Worm (Caenorhabditis elegans) whole organism, L4/young adult: ENCODE data around the gene srx-41.
"Not testable (repeated sequence)": the region's sequence is repeated elsewhere in the genome, so short reads cannot be mapped to it uniquely, and the experiment has no call there.

Experiments
- W03F9.2 ChIP-seq: fragments of 150-350 bp; optimal IDR thresholded peaks from 2 replicates; lab custom pipeline; 2014; ENCODE audit warnings: missing biosample characterization, missing genetic modification characterization
- dao-5 ChIP-seq: sonication (generic microtip); optimal IDR thresholded peaks from 2 replicates; lab custom pipeline; 2016; ENCODE audit warnings: missing genotype, missing genetic modification characterization, moderate library complexity, missing compliant biosample characterization
- him-1 ChIP-seq: sonication (generic microtip); optimal IDR thresholded peaks from 2 replicates; lab custom pipeline; 2016; ENCODE audit warnings: missing genotype, missing genetic modification reagents, missing genetic modification characterization, missing compliant biosample characterization

srx-41 gene

DNA sequence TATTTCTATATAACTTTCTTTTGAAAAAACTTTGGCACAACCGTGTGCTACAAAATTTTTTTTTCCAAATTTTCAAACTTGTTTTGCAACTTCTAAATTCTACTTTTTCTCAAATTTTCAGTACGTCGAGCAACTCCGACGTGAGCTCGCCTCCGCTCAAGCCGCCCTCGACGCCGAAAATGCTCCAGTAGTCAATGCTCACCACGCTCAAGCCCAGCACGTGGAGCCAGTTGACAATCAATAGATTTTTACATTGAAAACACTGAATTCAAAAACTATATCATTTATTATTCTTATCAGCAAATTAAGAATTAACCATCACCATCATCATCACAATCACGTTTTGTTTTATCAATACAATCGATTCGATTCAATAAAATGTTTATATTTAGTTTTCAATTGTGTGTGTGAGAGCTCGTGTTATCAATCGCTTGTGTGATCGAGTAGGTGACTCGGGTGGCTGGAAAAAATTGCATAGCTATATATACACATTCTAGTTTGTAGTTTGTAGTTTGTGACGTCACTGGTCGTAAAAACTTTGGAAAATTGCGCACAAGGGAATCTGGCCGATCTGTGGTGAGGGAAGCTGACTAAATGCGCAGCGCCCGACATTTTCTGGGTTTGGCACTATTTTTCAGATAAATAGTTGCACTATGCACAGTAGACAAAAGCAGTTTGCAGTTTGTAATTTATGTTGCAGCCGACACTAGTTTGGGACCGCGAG lies 2.5 kb downstream of the srx-41 start:
- no peak for TF ChIP-seq him-1 (tag; lab: Kevin White, UChicago)
- TF ChIP-seq W03F9.2 (tag; lab: Kevin White, UChicago): no peak
- peak; percentile 10 for TF ChIP-seq dao-5 (tag; lab: Kevin White, UChicago)

DNA sequence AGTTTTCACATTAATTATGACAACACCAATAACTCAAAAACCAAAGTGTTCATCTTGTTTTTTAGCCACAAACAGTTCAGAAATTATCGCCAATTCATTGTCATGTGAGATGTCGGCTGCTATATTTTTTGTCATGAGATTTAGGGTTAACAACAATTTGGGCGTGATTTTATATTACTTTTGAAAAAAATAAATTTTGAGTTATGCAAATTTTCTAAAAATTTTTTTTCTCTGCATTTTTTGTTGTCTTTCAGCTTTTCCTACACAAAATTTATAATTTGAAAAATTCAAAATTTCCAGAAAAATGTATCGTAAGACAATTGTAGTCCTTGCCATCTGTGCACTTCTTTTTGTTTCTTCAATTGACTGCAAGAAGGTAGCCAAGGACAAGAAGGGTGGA lies 3.9 kb downstream of the srx-41 start, which contains the start of gene F59B1.2:
Gene F59B1.2, plus strand, starts transcription at position 301 of the 400 bp plus-strand sequence.
- no peak for TF ChIP-seq him-1 (tag; lab: Kevin White, UChicago)
- no peak for TF ChIP-seq W03F9.2 (tag; lab: Kevin White, UChicago)
- no peak for TF ChIP-seq dao-5 (tag; lab: Kevin White, UChicago)

DNA sequence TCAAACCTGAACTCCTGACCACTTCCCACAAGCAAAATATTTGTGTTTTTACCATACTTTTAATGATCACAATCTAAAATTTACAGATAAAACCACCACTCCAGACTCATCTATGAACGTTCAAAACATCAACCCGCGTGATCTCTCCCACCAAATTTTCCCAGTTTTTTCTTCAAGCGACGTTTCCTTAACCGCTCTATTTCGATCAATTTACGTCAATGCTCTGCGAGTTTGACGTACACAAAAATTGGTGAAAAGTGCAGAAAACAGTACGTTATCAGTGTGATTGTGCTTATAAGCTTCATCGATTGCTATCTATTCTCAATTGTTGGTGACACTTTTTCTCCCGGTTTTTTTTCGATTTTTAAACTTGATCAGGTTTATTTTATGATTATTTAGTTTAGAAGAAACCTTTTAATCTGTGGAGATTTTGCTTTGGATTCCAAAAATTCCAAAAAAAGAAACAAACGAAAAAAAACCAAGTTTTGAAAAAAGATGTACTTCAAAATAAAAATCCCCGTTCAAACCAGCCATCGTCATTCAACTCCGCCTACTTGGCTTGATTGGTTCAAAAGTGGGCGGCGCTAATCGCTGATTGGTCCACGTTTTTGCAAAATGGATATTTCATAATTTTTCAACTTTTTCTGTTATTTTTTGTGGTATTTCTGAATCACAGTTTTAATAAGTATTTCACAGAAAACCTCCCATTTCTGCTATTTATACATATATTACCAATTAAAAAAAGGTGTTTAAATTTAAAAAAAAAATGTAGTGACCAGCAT lies 4.5 kb downstream of the srx-41 start:
- no peak for TF ChIP-seq dao-5 (tag; lab: Kevin White, UChicago)
- TF ChIP-seq W03F9.2 (tag; lab: Kevin White, UChicago): no peak
- no peak for TF ChIP-seq him-1 (tag; lab: Kevin White, UChicago)

DNA sequence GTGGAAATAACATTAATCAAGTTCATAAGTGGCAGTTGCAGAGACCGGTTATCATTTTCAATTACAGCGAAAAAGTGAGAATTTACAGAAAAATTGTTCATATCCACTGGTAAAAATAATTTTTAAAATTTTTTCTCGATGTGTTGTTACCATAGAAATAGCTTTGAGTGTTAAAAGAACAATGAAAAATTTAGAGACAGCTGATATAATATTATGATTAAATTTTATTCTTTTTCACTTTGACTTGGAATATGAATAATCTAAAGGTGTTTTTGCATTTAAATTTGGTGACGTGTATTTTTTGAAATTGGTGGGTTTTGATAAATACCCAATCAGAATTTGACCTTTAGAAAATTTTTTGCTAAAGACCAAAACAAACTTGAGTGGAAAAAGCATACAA lies 5.4 kb downstream of the srx-41 start, which contains the start of gene F59B1.6:
Gene F59B1.6, minus strand, starts transcription at position 101 of the 400 bp plus-strand sequence.
- no peak for TF ChIP-seq W03F9.2 (tag; lab: Kevin White, UChicago)
- no peak for TF ChIP-seq dao-5 (tag; lab: Kevin White, UChicago)
- TF ChIP-seq him-1 (tag; lab: Kevin White, UChicago): no peak

DNA sequence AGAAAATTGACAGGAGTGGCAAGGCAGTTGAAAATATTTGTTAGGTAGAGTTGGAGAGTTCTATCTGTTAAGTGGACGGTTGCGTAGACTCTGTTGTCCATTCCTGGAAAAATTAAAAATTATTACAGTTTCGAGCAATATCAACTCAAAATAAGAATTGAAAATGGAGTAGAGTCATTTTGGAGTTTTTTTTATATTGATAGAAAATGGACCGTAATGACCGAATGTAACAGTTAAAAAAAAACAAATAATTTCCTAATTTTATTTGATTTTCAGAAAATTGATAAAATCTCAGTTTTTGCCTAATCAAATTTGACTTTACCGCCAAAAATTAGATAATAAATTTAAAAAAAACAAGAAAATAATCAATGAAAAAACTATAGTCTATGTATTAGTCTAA lies 10.0 kb downstream of the srx-41 start, which contains the start of gene F59B1.4:
Gene F59B1.4, minus strand, starts transcription at position 101 of the 400 bp plus-strand sequence.
- TF ChIP-seq him-1 (tag; lab: Kevin White, UChicago) (no peak), W03F9.2 (tag; lab: Kevin White, UChicago) (no peak), dao-5 (tag; lab: Kevin White, UChicago) (no peak)

DNA sequence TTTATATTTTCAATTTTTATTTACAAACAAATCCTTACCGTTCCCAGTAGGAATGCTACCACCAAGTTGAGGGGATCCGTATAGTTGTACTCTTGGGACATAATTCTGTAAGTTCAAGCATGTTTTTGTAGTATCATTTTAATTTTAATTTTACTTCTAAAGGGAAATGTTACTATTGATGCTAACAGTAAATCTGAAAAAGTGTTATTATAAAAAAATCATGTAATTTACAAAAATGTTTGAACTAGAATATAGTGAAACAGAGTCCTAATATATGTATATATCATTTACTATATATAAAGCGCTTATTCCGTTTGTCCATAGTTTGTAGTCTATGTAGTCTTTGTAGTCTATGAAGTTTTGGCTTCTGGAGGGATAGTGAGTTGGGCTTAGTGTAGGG lies 16.4 kb downstream of the srx-41 start, which contains the start of gene srx-93:
Gene srx-93, minus strand, starts transcription at position 101 of the 400 bp plus-strand sequence.
- not testable (repeated sequence) for TF ChIP-seq him-1, dao-5, W03F9.2 (tag; lab: Kevin White, UChicago)

DNA sequence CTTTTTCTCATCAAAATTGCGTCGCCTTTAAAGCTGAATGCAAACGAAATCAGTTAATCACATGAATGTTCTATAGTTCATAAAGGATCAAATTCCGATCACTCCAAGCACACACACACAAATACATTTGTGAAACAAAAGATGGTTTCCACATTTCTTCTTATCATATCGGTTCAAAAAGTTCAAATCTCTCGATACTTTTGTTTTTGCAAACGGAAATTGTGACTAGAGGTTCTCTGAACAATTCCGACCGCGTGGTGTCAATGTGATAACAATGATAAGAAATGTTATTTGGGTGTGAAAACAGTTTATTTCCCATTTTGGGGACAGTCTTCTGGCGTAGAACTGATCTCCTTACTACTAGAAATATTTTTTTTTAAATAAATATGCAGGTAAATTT lies 20.1 kb downstream of the srx-41 start:
- no peak for TF ChIP-seq dao-5 (tag; lab: Kevin White, UChicago)
- no peak for TF ChIP-seq him-1 (tag; lab: Kevin White, UChicago)
- TF ChIP-seq W03F9.2 (tag; lab: Kevin White, UChicago): no peak

DNA sequence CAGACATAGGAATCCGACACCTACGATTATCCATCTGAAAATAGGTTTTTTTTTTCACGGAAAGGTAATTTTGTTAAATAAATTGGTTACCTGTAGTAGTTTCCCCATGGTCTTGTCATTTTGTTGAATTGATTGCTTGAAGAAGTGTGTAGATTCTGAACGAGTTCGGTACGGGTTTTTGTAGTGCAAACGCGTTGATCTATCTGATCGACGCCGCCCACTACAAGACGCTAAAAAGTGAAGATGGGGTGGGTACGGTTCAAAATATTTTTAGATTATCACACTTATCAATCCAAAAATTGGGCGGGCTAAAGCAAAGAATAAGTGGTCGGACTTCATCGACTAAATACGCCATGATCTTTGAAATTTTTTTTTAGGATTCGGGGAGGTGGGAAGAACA lies 22.6 kb downstream of the srx-41 start, which contains the start of gene T22F3.11:
Gene T22F3.11, minus strand, starts transcription at position 157 of the 400 bp plus-strand sequence.
- TF ChIP-seq W03F9.2 (tag; lab: Kevin White, UChicago): no peak
- TF ChIP-seq dao-5 (tag; lab: Kevin White, UChicago): no peak
- no peak for TF ChIP-seq him-1 (tag; lab: Kevin White, UChicago)

DNA sequence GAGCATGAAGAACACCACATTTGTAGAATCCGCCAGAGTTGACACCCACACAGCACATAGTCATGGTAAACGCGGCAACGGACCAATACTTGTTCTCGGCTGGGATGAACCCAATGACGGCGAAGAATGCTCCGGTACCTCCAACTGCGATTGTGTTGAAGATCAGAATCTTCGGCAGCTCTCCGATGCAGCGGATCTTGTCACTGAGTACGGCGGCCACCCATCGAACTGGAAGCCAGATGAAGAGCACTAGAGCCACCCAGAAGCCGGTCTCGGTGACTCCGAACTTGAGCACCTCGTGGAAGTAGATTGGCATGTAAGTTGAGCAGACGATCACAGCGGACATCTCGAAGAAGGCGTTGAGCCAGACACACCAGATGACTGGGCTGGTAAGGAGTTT lies 23.9 kb downstream of the srx-41 start:
- TF ChIP-seq dao-5 (tag; lab: Kevin White, UChicago): no peak
- no peak for TF ChIP-seq W03F9.2 (tag; lab: Kevin White, UChicago)
- TF ChIP-seq him-1 (tag; lab: Kevin White, UChicago): no peak

DNA sequence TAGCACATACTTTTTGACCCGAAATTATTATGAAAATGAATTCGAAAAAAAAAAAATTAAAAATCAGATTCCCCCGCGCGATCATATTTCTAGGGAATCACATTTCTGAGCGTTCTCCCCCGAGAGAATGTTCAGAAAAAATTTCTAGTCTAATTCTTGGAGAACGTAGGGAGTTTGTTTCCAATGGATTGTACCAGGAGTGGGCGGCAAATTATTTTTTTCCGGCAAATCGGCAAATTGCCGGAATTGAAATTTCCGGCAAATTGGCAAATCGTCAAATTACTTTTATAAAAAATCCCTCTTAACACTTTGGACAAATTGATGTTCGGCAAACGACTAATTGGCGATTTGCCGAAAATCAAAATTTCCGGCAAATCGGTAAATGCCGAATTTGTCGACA lies 25.3 kb downstream of the srx-41 start, which contains the start of gene T22F3.10:
Gene T22F3.10, minus strand, starts transcription at position 101 of the 400 bp plus-strand sequence.
- TF ChIP-seq W03F9.2 (tag; lab: Kevin White, UChicago): no peak
- TF ChIP-seq him-1 (tag; lab: Kevin White, UChicago): no peak
- no peak for TF ChIP-seq dao-5 (tag; lab: Kevin White, UChicago)

DNA sequence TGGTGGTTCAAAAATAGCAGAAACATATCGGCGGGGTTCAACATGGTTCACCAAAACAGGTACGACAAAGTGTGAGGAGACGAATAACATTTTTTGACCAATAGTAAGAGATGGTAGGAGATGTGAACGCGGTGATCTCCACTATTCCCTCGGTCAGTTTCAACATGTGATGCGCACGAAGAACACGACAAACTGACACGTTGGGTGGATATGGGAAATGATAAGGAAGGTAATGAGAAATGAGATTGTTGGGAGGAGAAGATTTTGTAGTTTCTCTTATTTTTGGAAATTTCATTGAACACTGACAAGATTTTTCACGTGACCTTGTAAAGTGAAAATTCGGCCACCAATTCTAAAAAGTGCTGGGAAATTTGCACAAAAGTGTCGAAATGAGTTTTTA lies 26.3 kb downstream of the srx-41 start:
- no peak for TF ChIP-seq W03F9.2 (tag; lab: Kevin White, UChicago)
- no peak for TF ChIP-seq dao-5 (tag; lab: Kevin White, UChicago)
- TF ChIP-seq him-1 (tag; lab: Kevin White, UChicago): no peak

DNA sequence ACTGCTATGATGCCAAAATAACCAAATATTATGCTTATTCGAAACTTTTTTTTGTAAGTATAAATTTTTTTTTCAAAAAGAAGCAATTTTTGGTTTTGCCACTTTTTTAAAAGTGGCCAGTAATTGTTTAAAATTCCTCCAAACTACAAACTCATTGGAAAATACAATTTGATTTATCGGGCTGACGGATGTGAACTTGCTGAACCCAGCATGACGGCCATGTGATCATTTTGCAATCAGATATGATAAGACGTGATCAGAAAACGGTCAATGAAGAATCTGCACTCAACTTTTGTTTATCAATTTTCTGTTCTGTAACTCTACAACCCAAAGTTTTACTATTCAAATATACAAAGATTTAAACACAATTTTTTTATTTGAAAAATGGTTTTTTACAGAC lies 30.6 kb downstream of the srx-41 start:
- TF ChIP-seq him-1 (tag; lab: Kevin White, UChicago) (no peak), dao-5 (tag; lab: Kevin White, UChicago) (no peak), W03F9.2 (tag; lab: Kevin White, UChicago) (no peak)

DNA sequence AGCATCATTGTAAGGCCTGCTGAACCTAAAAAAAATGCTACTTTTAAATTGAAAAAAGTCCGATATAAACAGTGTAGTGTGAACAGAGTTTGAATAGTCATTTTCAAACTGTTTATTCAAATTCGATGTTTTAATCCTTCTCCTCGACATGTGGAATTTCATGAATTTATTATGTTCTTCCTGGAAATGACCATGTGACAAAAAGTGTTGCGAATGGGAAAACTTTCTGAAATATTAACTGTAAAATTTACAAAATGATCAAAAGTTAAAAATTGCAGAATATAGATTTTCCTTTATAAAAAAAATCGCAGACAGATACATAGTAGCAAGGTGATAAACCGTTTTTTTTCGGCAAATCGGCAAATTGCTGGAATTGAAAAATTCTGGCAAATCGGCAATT lies 31.7 kb downstream of the srx-41 start, which contains the start of gene T22F3.8:
Gene T22F3.8, minus strand, starts transcription at position 101 of the 400 bp plus-strand sequence.
- TF ChIP-seq W03F9.2 (tag; lab: Kevin White, UChicago) (no peak), dao-5 (tag; lab: Kevin White, UChicago) (no peak), him-1 (tag; lab: Kevin White, UChicago) (no peak)
